Worm (Caenorhabditis elegans) whole organism, young adult: Measurements from ENCODE around the gene haao-1.
A peak's percentile ranks its signal among the peaks of the same experiment; 100 is the strongest.

ENCODE experiments used
- B0035.1 ChIP-seq: sonication (generic microtip); optimal IDR thresholded peaks from 2 replicates; lab custom pipeline; 2016; ENCODE audit warnings: missing genetic modification characterization, mild to moderate bottlenecking, missing compliant biosample characterization, missing genotype, missing genetic modification reagents
- C17E4.6 ChIP-seq: fragments of 200-800 bp; sonication (Bioruptor generic); IDR thresholded peaks from 2 replicates; pipeline ENCODE4 v1.3.6; 2022; ENCODE audit warnings: missing genetic modification reagents, missing genetic modification characterization, missing compliant biosample characterization
- F23B12.7 ChIP-seq: sonication (generic microtip); optimal IDR thresholded peaks from 2 replicates; lab custom pipeline; 2017; ENCODE audit warnings: missing genetic modification characterization, mild to moderate bottlenecking, missing compliant biosample characterization, antibody characterized with exemption, moderate library complexity; ENCODE audit not compliant: insufficient read depth
- F39B2.1 ChIP-seq: fragments of 200-800 bp; sonication (Bioruptor generic); IDR thresholded peaks from 2 replicates; pipeline ENCODE4 v1.3.6; 2022; ENCODE audit warnings: missing genetic modification reagents, missing genetic modification characterization, missing compliant biosample characterization
- F49E8.2 ChIP-seq: sonication (generic microtip); optimal IDR thresholded peaks from 3 replicates; lab custom pipeline; 2017; ENCODE audit warnings: missing genetic modification characterization, mild to moderate bottlenecking, missing compliant biosample characterization, antibody characterized with exemption, moderate library complexity; ENCODE audit not compliant: insufficient read depth
- F52B5.7 ChIP-seq: sonication (generic microtip); optimal IDR thresholded peaks from 2 replicates; lab custom pipeline; 2016; ENCODE audit warnings: mild to moderate bottlenecking, missing genetic modification characterization, missing compliant biosample characterization
- K11D2.4 ChIP-seq: fragments of 200-800 bp; sonication (Bioruptor generic); IDR thresholded peaks from 2 replicates; pipeline ENCODE4 v1.3.6; 2022; ENCODE audit warnings: missing genetic modification reagents, missing genetic modification characterization, missing compliant biosample characterization
- T07F8.4 ChIP-seq: sonication (generic microtip); optimal IDR thresholded peaks from 2 replicates; lab custom pipeline; 2016; ENCODE audit warnings: mild to moderate bottlenecking, missing genetic modification characterization, moderate library complexity, missing compliant biosample characterization
- Y53F4B.3 ChIP-seq: fragments of 200-800 bp; sonication (Bioruptor generic); IDR thresholded peaks from 2 replicates; pipeline ENCODE4 v1.3.6; 2022; ENCODE audit warnings: missing genetic modification reagents, missing genetic modification characterization, missing compliant biosample characterization
- Y67H2A.10 ChIP-seq: fragments of 200-800 bp; sonication (Bioruptor generic); conservative IDR thresholded peaks from 2 replicates; pipeline ENCODE4 v1.3.6; 2022; ENCODE audit warnings: missing genetic modification reagents, missing genetic modification characterization, missing compliant biosample characterization
- Y79H2A.3 ChIP-seq: fragments of 200-800 bp; sonication (Bioruptor generic); conservative IDR thresholded peaks from 2 replicates; pipeline ENCODE4 v1.3.6; 2022; ENCODE audit warnings: missing genetic modification reagents, missing genetic modification characterization, missing compliant biosample characterization
- attf-5 ChIP-seq: fragments of 200-800 bp; sonication (Bioruptor generic); optimal IDR thresholded peaks from 2 replicates; lab custom pipeline; 2018; ENCODE audit warnings: mild to moderate bottlenecking, missing genetic modification characterization, missing compliant biosample characterization
- bed-2 ChIP-seq: fragments of 200-800 bp; sonication (Bioruptor generic); IDR thresholded peaks from 2 replicates; pipeline ENCODE4 v1.3.6; 2022; ENCODE audit warnings: missing genetic modification reagents, missing genetic modification characterization, missing compliant biosample characterization
- ccch-3 ChIP-seq: fragments of 200-800 bp; sonication (Bioruptor generic); optimal IDR thresholded peaks from 2 replicates; lab custom pipeline; 2018; ENCODE audit warnings: mild to moderate bottlenecking, missing genetic modification characterization, missing compliant biosample characterization
- cebp-1 ChIP-seq, 2 experiments: fragments of 200-800 bp in 1 of 2; sonication (Bioruptor generic) in 1 of 2; sonication (generic microtip) in 1 of 2; IDR thresholded peaks in 1 of 2; optimal IDR thresholded peaks in 1 of 2; 2 replicates each; pipeline versions ENCODE4 v1.3.6 to Lab custom; 2017 to 2022; ENCODE audit warnings: missing compliant biosample characterization in 2 of 2, missing genetic modification characterization in 2 of 2, mild to moderate bottlenecking in 1 of 2, missing genetic modification reagents in 1 of 2, moderate library complexity in 1 of 2
- ceh-40 ChIP-seq: fragments of 200-800 bp; sonication (Bioruptor generic); IDR thresholded peaks from 2 replicates; pipeline ENCODE4 v1.3.6; 2022; ENCODE audit warnings: missing genetic modification characterization, missing compliant biosample characterization
- ceh-79 ChIP-seq: sonication (generic microtip); optimal IDR thresholded peaks from 2 replicates; lab custom pipeline; 2017; ENCODE audit warnings: mild to moderate bottlenecking, missing genetic modification characterization, missing compliant biosample characterization
- chd-7 ChIP-seq: sonication (generic microtip); optimal IDR thresholded peaks from 2 replicates; lab custom pipeline; 2016; ENCODE audit warnings: mild to moderate bottlenecking, missing genetic modification characterization, moderate library complexity, missing compliant biosample characterization
- egrh-3 ChIP-seq: fragments of 200-800 bp; sonication (Bioruptor generic); IDR thresholded peaks from 2 replicates; pipeline ENCODE4 v1.3.6; 2022; ENCODE audit warnings: missing genetic modification reagents, missing genetic modification characterization, missing compliant biosample characterization
- ekl-4 ChIP-seq: fragments of 200-800 bp; sonication (Bioruptor generic); IDR thresholded peaks from 2 replicates; pipeline ENCODE4 v1.3.6; 2022; ENCODE audit warnings: missing genetic modification reagents, missing genetic modification characterization, missing compliant biosample characterization
- him-1 ChIP-seq: sonication (generic microtip); optimal IDR thresholded peaks from 2 replicates; lab custom pipeline; 2016; ENCODE audit warnings: missing genotype, missing genetic modification reagents, missing genetic modification characterization, missing compliant biosample characterization
- hmg-1.2 ChIP-seq: fragments of 200-800 bp; sonication (Bioruptor generic); IDR thresholded peaks from 2 replicates; pipeline ENCODE4 v1.3.6; 2022; ENCODE audit warnings: missing genetic modification reagents, missing genetic modification characterization, missing compliant biosample characterization
- lag-1 ChIP-seq: fragments of 200-800 bp; sonication (Bioruptor generic); IDR thresholded peaks from 2 replicates; pipeline ENCODE4 v1.3.6; 2022; ENCODE audit warnings: missing genetic modification reagents, missing genetic modification characterization, missing compliant biosample characterization
- let-526 ChIP-seq: fragments of 200-800 bp; sonication (Bioruptor generic); IDR thresholded peaks from 2 replicates; pipeline ENCODE4 v1.3.6; 2022; ENCODE audit warnings: missing genetic modification reagents, missing genetic modification characterization, missing compliant biosample characterization
- lin-26 ChIP-seq: fragments of 200-800 bp; sonication (Bioruptor generic); IDR thresholded peaks from 2 replicates; pipeline ENCODE4 v1.3.6; 2022; ENCODE audit warnings: missing genetic modification reagents, missing genetic modification characterization, missing compliant biosample characterization
- lin-40 ChIP-seq: sonication (generic microtip); optimal IDR thresholded peaks from 2 replicates; lab custom pipeline; 2016; ENCODE audit warnings: missing genetic modification characterization, mild to moderate bottlenecking, missing compliant biosample characterization, missing genotype, missing genetic modification reagents
- lin-54 ChIP-seq: fragments of 200-800 bp; sonication (Bioruptor generic); optimal IDR thresholded peaks from 2 replicates; lab custom pipeline; 2018; ENCODE audit warnings: mild to moderate bottlenecking, missing genetic modification characterization, missing compliant biosample characterization
- lsl-1 ChIP-seq: fragments of 200-800 bp; sonication (Bioruptor generic); optimal IDR thresholded peaks from 2 replicates; lab custom pipeline; 2018; ENCODE audit warnings: mild to moderate bottlenecking, missing genetic modification characterization, moderate library complexity, missing compliant biosample characterization
- mcd-1 ChIP-seq: fragments of 200-800 bp; sonication (Bioruptor generic); IDR thresholded peaks from 2 replicates; pipeline ENCODE4 v1.3.6; 2022; ENCODE audit warnings: missing genetic modification reagents, missing genetic modification characterization, missing compliant biosample characterization
- mxl-1 ChIP-seq: sonication (generic microtip); optimal IDR thresholded peaks from 2 replicates; lab custom pipeline; 2016; ENCODE audit warnings: missing genetic modification characterization, missing compliant biosample characterization
- nfya-2 ChIP-seq: fragments of 200-800 bp; sonication (Bioruptor generic); IDR thresholded peaks from 2 replicates; pipeline ENCODE4 v1.3.6; 2022; ENCODE audit warnings: missing genetic modification reagents, missing genetic modification characterization, missing compliant biosample characterization
- nfyb-1 ChIP-seq: fragments of 200-800 bp; sonication (Bioruptor generic); IDR thresholded peaks from 2 replicates; pipeline ENCODE4 v1.3.6; 2022; ENCODE audit warnings: missing genetic modification reagents, missing genetic modification characterization, missing compliant biosample characterization
- nhr-120 ChIP-seq: fragments of 200-800 bp; sonication (Bioruptor generic); IDR thresholded peaks from 2 replicates; pipeline ENCODE4 v1.3.6; 2022; ENCODE audit warnings: missing genetic modification characterization, missing compliant biosample characterization
- nhr-179 ChIP-seq: sonication (generic microtip); optimal IDR thresholded peaks from 2 replicates; lab custom pipeline; 2016; ENCODE audit warnings: mild to moderate bottlenecking, missing genetic modification characterization, missing compliant biosample characterization
- sdz-38 ChIP-seq: sonication (generic microtip); optimal IDR thresholded peaks from 2 replicates; lab custom pipeline; 2016; ENCODE audit warnings: missing genotype, missing genetic modification characterization, missing compliant biosample characterization
- snpc-1.3 ChIP-seq: sonication (generic microtip); optimal IDR thresholded peaks from 2 replicates; lab custom pipeline; 2017; ENCODE audit warnings: missing genetic modification characterization, mild to moderate bottlenecking, missing compliant biosample characterization, antibody characterized with exemption, moderate library complexity, missing genotype, missing genetic modification reagents; ENCODE audit not compliant: insufficient read depth
- snpc-3.4 ChIP-seq: sonication (generic microtip); optimal IDR thresholded peaks from 2 replicates; lab custom pipeline; 2017; ENCODE audit warnings: missing genetic modification characterization, mild to moderate bottlenecking, missing compliant biosample characterization, antibody characterized with exemption, moderate library complexity, missing genotype, missing genetic modification reagents
- snpc-4 ChIP-seq, 5 experiments: fragments of 150-350 bp in 1 of 5; sonication (generic microtip) in 4 of 5; optimal IDR thresholded peaks; 2 replicates each; lab custom pipeline; 2014 to 2018; ENCODE audit warnings: missing genetic modification characterization in 5 of 5, missing biosample characterization in 3 of 5, antibody characterized with exemption in 2 of 5, mild to moderate bottlenecking in 2 of 5, missing compliant biosample characterization in 2 of 5, missing genotype in 2 of 5, moderate library complexity in 2 of 5, missing genetic modification reagents in 1 of 5
- tbp1 ChIP-seq: fragments of 200-800 bp; sonication (Bioruptor generic); optimal IDR thresholded peaks from 2 replicates; lab custom pipeline; 2018; ENCODE audit warnings: mild to moderate bottlenecking, missing genetic modification characterization, missing compliant biosample characterization
- tbx-9 ChIP-seq: sonication (generic microtip); optimal IDR thresholded peaks from 2 replicates; lab custom pipeline; 2016; ENCODE audit warnings: borderline replicate concordance, missing genetic modification characterization, inconsistent platforms, missing compliant biosample characterization
- tlf-1 ChIP-seq: fragments of 200-800 bp; sonication (Bioruptor generic); optimal IDR thresholded peaks from 2 replicates; lab custom pipeline; 2018; ENCODE audit warnings: mild to moderate bottlenecking, missing genetic modification characterization, missing compliant biosample characterization
- unc-130 ChIP-seq: sonication (generic microtip); optimal IDR thresholded peaks from 2 replicates; lab custom pipeline; 2016; ENCODE audit warnings: missing genetic modification reagents, missing genetic modification characterization, missing compliant biosample characterization
- unc-62 ChIP-seq: fragments of 150-350 bp; optimal IDR thresholded peaks from 2 replicates; lab custom pipeline; 2014; ENCODE audit warnings: missing biosample characterization, missing genetic modification reagents, missing genetic modification characterization
- zfh-2 ChIP-seq: fragments of 200-800 bp; sonication (Bioruptor generic); conservative IDR thresholded peaks from 2 replicates; pipeline ENCODE4 v1.3.6; 2022; ENCODE audit warnings: missing genetic modification reagents, missing genetic modification characterization, missing compliant biosample characterization
- ztf-18 ChIP-seq: sonication (generic microtip); optimal IDR thresholded peaks from 2 replicates; lab custom pipeline; 2016; ENCODE audit warnings: missing genotype, mild to moderate bottlenecking, missing genetic modification characterization, missing compliant biosample characterization
- ztf-25 ChIP-seq: fragments of 200-800 bp; sonication (Bioruptor generic); IDR thresholded peaks from 2 replicates; pipeline ENCODE4 v1.3.6; 2022; ENCODE audit warnings: missing genetic modification reagents, missing genetic modification characterization, missing compliant biosample characterization
- ztf-3 ChIP-seq: fragments of 200-800 bp; sonication (Bioruptor generic); optimal IDR thresholded peaks from 2 replicates; lab custom pipeline; 2018; ENCODE audit warnings: mild to moderate bottlenecking, missing genetic modification characterization, missing compliant biosample characterization
- ztf-6 ChIP-seq: fragments of 200-800 bp; sonication (Bioruptor generic); IDR thresholded peaks from 2 replicates; pipeline ENCODE4 v1.3.6; 2022; ENCODE audit warnings: missing genetic modification reagents, missing genetic modification characterization, missing compliant biosample characterization

Gene haao-1

ce11 chrV:9513590-9513989, 8.9 kb downstream of the haao-1 start, which contains the start of gene eif-2Bdelta (continued):
- TF ChIP-seq F52B5.7 (tag; lab: Kevin White, UChicago): no peak
- no peak for TF ChIP-seq ekl-4 (GFP tag; lab: Robert Waterston, UW)
- no peak for TF ChIP-seq egrh-3
- TF ChIP-seq Y67H2A.10 (GFP tag; lab: Robert Waterston, UW): no peak
- TF ChIP-seq F49E8.2 (tag; lab: Kevin White, UChicago): no peak
- no peak for TF ChIP-seq unc-130 (GFP tag; lab: Kevin White, UChicago)
- no peak for TF ChIP-seq chd-7 (tag; lab: Kevin White, UChicago)
- TF ChIP-seq lin-40 (tag; lab: Kevin White, UChicago): peak; percentile 62
- peak; percentile 93 for TF ChIP-seq ztf-18 (tag; lab: Kevin White, UChicago)
- no peak for TF ChIP-seq ztf-6 (GFP tag; lab: Robert Waterston, UW)
- no peak for TF ChIP-seq B0035.1
- TF ChIP-seq snpc-3.4 (tag; lab: Kevin White, UChicago): no peak
- no peak for TF ChIP-seq cebp-1 (GFP tag; IDR thresholded peaks at IDR 0.05; lab: Robert Waterston, UW)
- TF ChIP-seq cebp-1 (tag; optimal IDR thresholded peaks at IDR 0.05; lab: Kevin White, UChicago): peak; percentile 53
- no peak for TF ChIP-seq F39B2.1 (GFP tag; lab: Robert Waterston, UW)
- TF ChIP-seq let-526: no peak
- no peak for TF ChIP-seq zfh-2 (GFP tag; lab: Robert Waterston, UW)
- no peak for TF ChIP-seq nhr-179
- TF ChIP-seq hmg-1.2: 0 out of 2 replicates have a peak, but pooled peaks have one; percentile 23
- no peak for TF ChIP-seq T07F8.4
- no peak for TF ChIP-seq tbp1
- TF ChIP-seq ceh-40 (GFP tag; lab: Robert Waterston, UW): no peak
- no peak for TF ChIP-seq Y79H2A.3 (GFP tag; lab: Robert Waterston, UW)
- no peak for TF ChIP-seq attf-5 (GFP tag; lab: Kevin White, UChicago)
- TF ChIP-seq Y53F4B.3 (GFP tag; lab: Robert Waterston, UW): no peak
- TF ChIP-seq him-1: no peak
- TF ChIP-seq nfya-2 (GFP tag; lab: Robert Waterston, UW): no peak
- no peak for TF ChIP-seq unc-62 (GFP tag; lab: Kevin White, UChicago)
- no peak for TF ChIP-seq K11D2.4 (GFP tag; lab: Robert Waterston, UW)
- TF ChIP-seq nhr-120 (GFP tag; lab: Robert Waterston, UW): no peak
- TF ChIP-seq mcd-1 (GFP tag; lab: Robert Waterston, UW): peak; percentile 60
- no peak for TF ChIP-seq F23B12.7
- TF ChIP-seq ccch-3 (GFP tag; lab: Kevin White, UChicago): no peak
- TF ChIP-seq ztf-3: no peak
- peak; percentile 21 for TF ChIP-seq lsl-1 (GFP tag; lab: Kevin White, UChicago)
- TF ChIP-seq lag-1: no peak
- TF ChIP-seq bed-2: no peak
- TF ChIP-seq ztf-25 (GFP tag; lab: Robert Waterston, UW): no peak
- TF ChIP-seq snpc-1.3: no peak
- TF ChIP-seq tlf-1 (GFP tag; lab: Kevin White, UChicago): no peak
- no peak for TF ChIP-seq ceh-79 (tag; lab: Kevin White, UChicago)
- TF ChIP-seq lin-54 (GFP tag; lab: Kevin White, UChicago): peak; percentile 59
- no peak for TF ChIP-seq C17E4.6
- TF ChIP-seq snpc-4 (GFP tag; optimal IDR thresholded peaks at IDR 0.05; lab: Kevin White, UChicago): peak; percentile 15
- TF ChIP-seq snpc-4 (tag; optimal IDR thresholded peaks at IDR 0.05; lab: Kevin White, UChicago): peak in 3 of 4 experiments; percentile 42 to 49 (median 48)
- TF ChIP-seq lin-26 (GFP tag; lab: Robert Waterston, UW): no peak
- no peak for TF ChIP-seq mxl-1
- no peak for TF ChIP-seq sdz-38 (tag; lab: Kevin White, UChicago)
- no peak for TF ChIP-seq nfyb-1 (GFP tag; lab: Robert Waterston, UW)
- TF ChIP-seq tbx-9 (tag; lab: Kevin White, UChicago): no peak
